In the genomic region with DNA sequence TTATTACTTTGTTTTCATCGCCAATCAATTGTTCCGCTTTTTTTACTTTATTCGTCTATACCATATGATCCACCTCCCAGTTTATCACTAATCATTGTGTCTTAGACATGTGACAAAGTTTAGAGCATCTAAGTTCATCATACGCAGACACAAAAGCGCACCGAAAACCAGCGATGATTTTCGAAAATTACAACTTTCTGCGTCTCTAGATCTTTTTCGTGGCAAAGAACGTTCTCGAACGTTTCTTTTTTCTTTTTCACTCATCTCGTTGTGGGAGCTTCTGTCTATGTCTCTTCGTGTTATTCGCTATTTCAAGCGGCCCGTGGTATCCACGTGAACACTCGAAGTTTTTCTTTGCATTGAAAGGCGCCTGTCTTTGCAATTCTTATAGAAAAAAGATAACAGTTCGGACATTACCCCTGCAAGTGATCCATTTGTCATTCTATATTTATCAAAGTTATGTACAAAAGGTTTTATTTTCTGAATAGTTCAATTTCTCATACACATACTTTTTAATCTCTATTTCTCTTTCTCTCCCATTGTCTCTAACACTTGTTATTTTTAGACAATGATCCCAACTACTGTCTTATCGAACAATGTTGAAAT, we compare ENCODE assay signal across 4 worm cellular contexts.
TF ChIP-seq lines count a peak whose summit lies in the region.

A gene (plus strand): TSS at position 566 of the 606 bp plus-strand sequence.

TF ChIP-seq in whole organism, L1 larva, 84 proteins besides CTCF, POLR2A, EP300 and RAD21 (continued from another document and continues in another):
- peak; percentile 58 for TF ChIP-seq pax-3 (tag; optimal IDR thresholded peaks at IDR 0.05; lab: Kevin White, UChicago)
- no peak for TF ChIP-seq nhr-12 (tag; optimal IDR thresholded peaks at IDR 0.05; lab: Kevin White, UChicago)
- TF ChIP-seq nhr-19 (GFP tag; conservative IDR thresholded peaks at IDR 0.05; lab: Robert Waterston, UW) = peak; percentile 92
- no peak for TF ChIP-seq fkh-4 (tag; optimal IDR thresholded peaks at IDR 0.05; lab: Kevin White, UChicago; ENCODE audit: borderline replicate concordance)
- TF ChIP-seq C04F5.9 (tag; optimal IDR thresholded peaks at IDR 0.05; lab: Kevin White, UChicago) = no peak
- no peak for TF ChIP-seq egl-13 (tag; optimal IDR thresholded peaks at IDR 0.05; lab: Kevin White, UChicago)
- TF ChIP-seq lin-13 (GFP tag; optimal IDR thresholded peaks at IDR 0.05; lab: Kevin White, UChicago) = peak; percentile 54
- TF ChIP-seq ceh-90 (tag; optimal IDR thresholded peaks at IDR 0.05; lab: Kevin White, UChicago) = no peak
- TF ChIP-seq hpl-2 (GFP tag; optimal IDR thresholded peaks at IDR 0.05; lab: Kevin White, UChicago) = peak; percentile 81
- TF ChIP-seq F16B12.6 (tag; optimal IDR thresholded peaks at IDR 0.05; lab: Kevin White, UChicago) = no peak
- TF ChIP-seq jun-1 (tag; optimal IDR thresholded peaks at IDR 0.05; lab: Kevin White, UChicago) = peak; percentile 62
- no peak for TF ChIP-seq alr-1 (tag; optimal IDR thresholded peaks at IDR 0.05; lab: Kevin White, UChicago; ENCODE audit: borderline replicate concordance)
- no peak for TF ChIP-seq mef-2 (tag; optimal IDR thresholded peaks at IDR 0.05; lab: Kevin White, UChicago)
- peak; percentile 84 for TF ChIP-seq blmp-1 (tag; optimal IDR thresholded peaks at IDR 0.05; lab: Kevin White, UChicago)
- TF ChIP-seq unc-130 (tag; optimal IDR thresholded peaks at IDR 0.05; lab: Kevin White, UChicago) = peak; percentile 82
- TF ChIP-seq mab-9 (GFP tag; IDR thresholded peaks at IDR 0.05; lab: Robert Waterston, UW) = peak; percentile 15; the same call in 1 of the 2 replicates
- TF ChIP-seq hlh-4 (tag; optimal IDR thresholded peaks at IDR 0.05; lab: Kevin White, UChicago) = no peak
- TF ChIP-seq skn-1 (tag; optimal IDR thresholded peaks at IDR 0.05; lab: Kevin White, UChicago) = peak; percentile 83
- no peak for TF ChIP-seq lin-15B (tag; optimal IDR thresholded peaks at IDR 0.05; lab: Kevin White, UChicago)
- TF ChIP-seq dpl-1 (GFP tag; optimal IDR thresholded peaks at IDR 0.05; lab: Kevin White, UChicago) = peak; percentile 60 to 66 (median 62)
- TF ChIP-seq ztf-4 (tag; optimal IDR thresholded peaks at IDR 0.05; lab: Kevin White, UChicago) = peak; percentile 77
- TF ChIP-seq lin-14 (GFP tag; optimal IDR thresholded peaks at IDR 0.05; lab: Kevin White, UChicago) = peak; percentile 97
- peak; percentile 89 for TF ChIP-seq nhr-90 (tag; optimal IDR thresholded peaks at IDR 0.05; lab: Kevin White, UChicago; ENCODE audit: poor library complexity)
- peak; percentile 92 for TF ChIP-seq tbx-2 (tag; optimal IDR thresholded peaks at IDR 0.05; lab: Kevin White, UChicago)
- TF ChIP-seq nhr-28 (tag; optimal IDR thresholded peaks at IDR 0.05; lab: Kevin White, UChicago) = no peak
- no peak for TF ChIP-seq sptf-1 (tag; optimal IDR thresholded peaks at IDR 0.05; lab: Kevin White, UChicago)
- TF ChIP-seq dsc-1 (tag; optimal IDR thresholded peaks at IDR 0.05; lab: Kevin White, UChicago) = peak; percentile 75
- no peak for TF ChIP-seq unc-62 (GFP tag; optimal IDR thresholded peaks at IDR 0.05; lab: Kevin White, UChicago)
- no peak for TF ChIP-seq egl-27 (tag; optimal IDR thresholded peaks at IDR 0.05; lab: Kevin White, UChicago)
- TF ChIP-seq grh-1 (GFP tag; IDR thresholded peaks at IDR 0.05; lab: Robert Waterston, UW) = peak; percentile 77
- TF ChIP-seq lin-39 (tag; optimal IDR thresholded peaks at IDR 0.05; lab: Kevin White, UChicago) = peak; percentile 60

TF ChIP-seq in whole organism, L2 larva, 48 proteins besides CTCF, POLR2A, EP300 and RAD21 (continued from another document):
- TF ChIP-seq mab-5 (tag; optimal IDR thresholded peaks at IDR 0.05; lab: Kevin White, UChicago) (peak; percentile 27), crh-2 (tag; optimal IDR thresholded peaks at IDR 0.05; lab: Kevin White, UChicago) (peak; percentile 98), blmp-1 (tag; optimal IDR thresholded peaks at IDR 0.05; lab: Kevin White, UChicago; ENCODE audit: insufficient read depth) (peak; percentile 71), unc-39 (tag; optimal IDR thresholded peaks at IDR 0.05; lab: Kevin White, UChicago) (no peak), ceh-16 (tag; optimal IDR thresholded peaks at IDR 0.05; lab: Kevin White, UChicago) (no peak)

TF ChIP-seq in whole organism, L4 larva, 104 proteins besides CTCF, POLR2A, EP300 and RAD21 (continued from another document and continues in another):
- TF ChIP-seq mxl-3 (GFP tag; optimal IDR thresholded peaks at IDR 0.05; lab: Kevin White, UChicago) (peak; percentile 52), unc-130 (GFP tag; optimal IDR thresholded peaks at IDR 0.05; lab: Kevin White, UChicago) (no peak), ces-1 (GFP tag; optimal IDR thresholded peaks at IDR 0.05; lab: Kevin White, UChicago) (no peak), gei-8 (GFP tag; optimal IDR thresholded peaks at IDR 0.05; lab: Kevin White, UChicago) (peak; percentile 96), lin-29 (GFP tag; IDR thresholded peaks at IDR 0.05; lab: Robert Waterston, UW) (no peak), ztf-11 (tag; optimal IDR thresholded peaks at IDR 0.05; lab: Kevin White, UChicago) (no peak), nhr-237 (tag; optimal IDR thresholded peaks at IDR 0.05; lab: Kevin White, UChicago) (no peak), fos-1 (tag; optimal IDR thresholded peaks at IDR 0.05; lab: Kevin White, UChicago) (peak; percentile 34), unc-62 (GFP tag; optimal IDR thresholded peaks at IDR 0.05 in 1 of 2; lab: Kevin White, UChicago) (peak in 1 of 2 experiments; percentile 91), unc-62 (tag; optimal IDR thresholded peaks at IDR 0.05; lab: Kevin White, UChicago) (no peak), php-3 (GFP tag; IDR thresholded peaks at IDR 0.05; lab: Robert Waterston, UW) (peak; percentile 91), Y5F2A.4 (GFP tag; optimal IDR thresholded peaks at IDR 0.05; lab: Kevin White, UChicago) (no peak), egl-27 (tag; optimal IDR thresholded peaks at IDR 0.05; lab: Kevin White, UChicago) (no peak), zip-11 (GFP tag; IDR thresholded peaks at IDR 0.05; lab: Robert Waterston, UW) (no peak), egl-43 (GFP tag; IDR thresholded peaks at IDR 0.05; lab: Robert Waterston, UW) (no peak), rbr-2 (tag; optimal IDR thresholded peaks at IDR 0.05; lab: Kevin White, UChicago) (peak; percentile 67), F49E8.2 (tag; optimal IDR thresholded peaks at IDR 0.05; lab: Kevin White, UChicago; ENCODE audit: borderline replicate concordance) (no peak), ceh-44 (GFP tag; IDR thresholded peaks at IDR 0.05; lab: Robert Waterston, UW) (no peak), lin-15B (tag; optimal IDR thresholded peaks at IDR 0.05; lab: Kevin White, UChicago) (no peak), lin-1 (GFP tag; IDR thresholded peaks at IDR 0.05; lab: Robert Waterston, UW) (peak; percentile 87), nhr-11 (tag; optimal IDR thresholded peaks at IDR 0.05; lab: Kevin White, UChicago) (peak; percentile 89), mes-2 (tag; optimal IDR thresholded peaks at IDR 0.05; lab: Kevin White, UChicago; ENCODE audit: poor library complexity, severe bottlenecking) (peak; percentile 56), spr-3 (GFP tag; optimal IDR thresholded peaks at IDR 0.05; lab: Kevin White, UChicago) (no peak), F10B5.3 (tag; optimal IDR thresholded peaks at IDR 0.05; lab: Kevin White, UChicago) (no peak), daf-12 (tag; optimal IDR thresholded peaks at IDR 0.05; lab: Kevin White, UChicago) (no peak), nhr-6 (tag; optimal IDR thresholded peaks at IDR 0.05; lab: Kevin White, UChicago) (no peak), skn-1 (tag; optimal IDR thresholded peaks at IDR 0.05; lab: Kevin White, UChicago) (no peak), dmd-9 (GFP tag; IDR thresholded peaks at IDR 0.05; lab: Robert Waterston, UW) (no peak), nhr-42 (GFP tag; IDR thresholded peaks at IDR 0.05; lab: Robert Waterston, UW) (no peak), F26F4.8 (GFP tag; conservative IDR thresholded peaks at IDR 0.05; lab: Robert Waterston, UW) (no peak), ztf-7 (tag; optimal IDR thresholded peaks at IDR 0.05; lab: Kevin White, UChicago) (peak; percentile 37), ZK546.5 (tag; optimal IDR thresholded peaks at IDR 0.05; lab: Kevin White, UChicago) (no peak), set-16 (GFP tag; IDR thresholded peaks at IDR 0.05; lab: Robert Waterston, UW) (peak; percentile 36; the same call in 1 of the 2 replicates), aly-2 (tag; optimal IDR thresholded peaks at IDR 0.05; lab: Kevin White, UChicago) (no peak), zfp-3 (GFP tag; conservative IDR thresholded peaks at IDR 0.05; lab: Robert Waterston, UW) (peak; percentile 83), ceh-20 (GFP tag; IDR thresholded peaks at IDR 0.05; lab: Robert Waterston, UW) (peak; percentile 90), dve-1 (tag; optimal IDR thresholded peaks at IDR 0.05; lab: Kevin White, UChicago; ENCODE audit: insufficient read depth) (peak; percentile 98), ama-1 (optimal IDR thresholded peaks at IDR 0.05; lab: Kevin White, UChicago) (no peak), nhr-111 (GFP tag; optimal IDR thresholded peaks at IDR 0.05; lab: Kevin White, UChicago) (no peak), zip-2 (tag; optimal IDR thresholded peaks at IDR 0.05; lab: Kevin White, UChicago) (peak; percentile 40), snpc-1.2 (GFP tag; IDR thresholded peaks at IDR 0.05; lab: Robert Waterston, UW) (no peak), nhr-48 (tag; optimal IDR thresholded peaks at IDR 0.05; lab: Kevin White, UChicago) (peak; percentile 98), saeg-2 (GFP tag; IDR thresholded peaks at IDR 0.05; lab: Robert Waterston, UW) (peak; percentile 26; the same call in 1 of the 2 replicates), nhr-28 (tag; optimal IDR thresholded peaks at IDR 0.05; lab: Kevin White, UChicago) (peak; percentile 91), ZK337.2 (GFP tag; IDR thresholded peaks at IDR 0.05; lab: Robert Waterston, UW) (no peak), snpc-4 (tag; optimal IDR thresholded peaks at IDR 0.05; lab: Kevin White, UChicago) (no peak), dmd-6 (GFP tag; IDR thresholded peaks at IDR 0.05; lab: Robert Waterston, UW) (peak; percentile 99)

TF ChIP-seq in whole organism, young adult, 124 proteins besides CTCF, POLR2A, EP300 and RAD21 (continued from another document):
- no peak for TF ChIP-seq efl-1 (GFP tag; optimal IDR thresholded peaks at IDR 0.05; lab: Kevin White, UChicago)
- no peak; the same call in 1 of the 2 replicates for TF ChIP-seq mcd-1 (GFP tag; IDR thresholded peaks at IDR 0.05; lab: Robert Waterston, UW)
- TF ChIP-seq Y53G8AR.9 (GFP tag; conservative IDR thresholded peaks at IDR 0.05; lab: Robert Waterston, UW) = 0 out of 2 replicates have a peak, but pooled peaks have one; percentile 43
- peak; percentile 6; the same call in 1 of the 2 replicates for TF ChIP-seq hmg-20 (GFP tag; IDR thresholded peaks at IDR 0.05; lab: Robert Waterston, UW)
- peak; percentile 63 for TF ChIP-seq ztf-3 (GFP tag; optimal IDR thresholded peaks at IDR 0.05; lab: Kevin White, UChicago)
